Worm (Caenorhabditis elegans): ENCODE results near the gene clec-199.

ce11 chrIV:17343482-17343881 lies 8.2 kb upstream of the clec-199 start, which contains the start of gene C49C3.11:
- TF ChIP-seq pax-3 (tag; optimal IDR thresholded peaks at IDR 0.05) (no peak), ceh-82 (tag; optimal IDR thresholded peaks at IDR 0.05) (no peak), unc-62 (GFP tag; optimal IDR thresholded peaks at IDR 0.05) (no peak), lin-14 (GFP tag; optimal IDR thresholded peaks at IDR 0.05) (no peak), ama-1 (optimal IDR thresholded peaks at IDR 0.05) (no peak), blmp-1 (tag; optimal IDR thresholded peaks at IDR 0.05) (no peak), fkh-4 (tag; optimal IDR thresholded peaks at IDR 0.05; ENCODE audit: borderline replicate concordance) (no peak), alr-1 (tag; optimal IDR thresholded peaks at IDR 0.05; ENCODE audit: borderline replicate concordance) (no peak), C34B4.2 (tag; optimal IDR thresholded peaks at IDR 0.05) (no peak)
